Worm (Caenorhabditis elegans) whole organism, L3 larva: ENCODE results near the gene acr-12.

Source experiments
- R02D3.7 ChIP-seq: fragments of 150-350 bp; optimal IDR thresholded peaks from 2 replicates; lab custom pipeline; 2014; ENCODE audit warnings: missing biosample characterization, missing genetic modification characterization
- ZK546.5 ChIP-seq: sonication (generic microtip); optimal IDR thresholded peaks from 2 replicates; lab custom pipeline; 2017; ENCODE audit warnings: missing biosample characterization, missing genetic modification characterization
- aly-2 ChIP-seq: fragments of 150-350 bp; optimal IDR thresholded peaks from 2 replicates; lab custom pipeline; 2014; ENCODE audit warnings: missing biosample characterization, missing genetic modification characterization
- ama-1 ChIP-seq: fragments of 150-350 bp; optimal IDR thresholded peaks from 2 replicates; lab custom pipeline; 2018
- ceh-28 ChIP-seq: fragments of 150-350 bp; optimal IDR thresholded peaks from 2 replicates; lab custom pipeline; 2014; ENCODE audit warnings: missing biosample characterization, missing genetic modification reagents, missing genetic modification characterization
- ceh-82 ChIP-seq: fragments of 150-350 bp; optimal IDR thresholded peaks from 2 replicates; lab custom pipeline; 2014; ENCODE audit warnings: missing biosample characterization, missing genetic modification characterization
- ceh-9 ChIP-seq: sonication (generic microtip); optimal IDR thresholded peaks from 2 replicates; lab custom pipeline; 2018; ENCODE audit warnings: missing biosample characterization, missing genetic modification characterization
- daf-12 ChIP-seq: fragments of 150-350 bp; optimal IDR thresholded peaks from 2 replicates; lab custom pipeline; 2014; ENCODE audit warnings: missing biosample characterization, missing genetic modification reagents, missing genetic modification characterization
- egl-27 ChIP-seq: sonication (generic microtip); optimal IDR thresholded peaks from 4 replicates; lab custom pipeline; 2017; ENCODE audit warnings: missing biosample characterization, missing genetic modification reagents, missing genetic modification characterization
- egl-5 ChIP-seq: fragments of 150-350 bp; optimal IDR thresholded peaks from 2 replicates; lab custom pipeline; 2017; ENCODE audit warnings: missing biosample characterization, missing genetic modification reagents, missing genetic modification characterization, inconsistent platforms
- elt-1 ChIP-seq: fragments of 150-350 bp; optimal IDR thresholded peaks from 2 replicates; lab custom pipeline; 2014; ENCODE audit warnings: missing biosample characterization, missing genetic modification characterization
- elt-2 ChIP-seq: sonication (generic microtip); optimal IDR thresholded peaks from 2 replicates; lab custom pipeline; 2016; ENCODE audit warnings: missing genetic modification reagents, mild to moderate bottlenecking, missing genetic modification characterization, missing compliant biosample characterization
- eor-1 ChIP-seq, 2 experiments: fragments of 150-350 bp; optimal IDR thresholded peaks; 2 replicates each; lab custom pipeline; 2014 to 2018; ENCODE audit warnings: missing biosample characterization in 2 of 2, missing genetic modification characterization in 2 of 2
- fkh-10 ChIP-seq: sonication (generic microtip); optimal IDR thresholded peaks from 2 replicates; lab custom pipeline; 2017; ENCODE audit warnings: missing biosample characterization, missing genetic modification reagents, missing genetic modification characterization
- fkh-2 ChIP-seq: fragments of 150-350 bp; optimal IDR thresholded peaks from 2 replicates; lab custom pipeline; 2014; ENCODE audit warnings: missing biosample characterization, missing genetic modification reagents, missing genetic modification characterization
- fos-1 ChIP-seq: fragments of 150-350 bp; optimal IDR thresholded peaks from 2 replicates; lab custom pipeline; 2014; ENCODE audit warnings: missing biosample characterization, missing genetic modification characterization
- hmg-11 ChIP-seq: sonication (generic microtip); optimal IDR thresholded peaks from 2 replicates; lab custom pipeline; 2016; ENCODE audit warnings: missing genetic modification characterization, missing compliant biosample characterization
- jun-1 ChIP-seq: fragments of 150-350 bp; optimal IDR thresholded peaks from 2 replicates; lab custom pipeline; 2014; ENCODE audit warnings: missing biosample characterization, missing genetic modification reagents, missing genetic modification characterization
- lin-15B ChIP-seq: fragments of 150-350 bp; optimal IDR thresholded peaks from 2 replicates; lab custom pipeline; 2014; ENCODE audit warnings: missing biosample characterization, missing genetic modification characterization
- lin-39 ChIP-seq: fragments of 150-350 bp; optimal IDR thresholded peaks from 2 replicates; lab custom pipeline; 2018; ENCODE audit warnings: missing biosample characterization, missing genetic modification reagents, missing genetic modification characterization
- lsy-12 ChIP-seq: sonication (generic microtip); optimal IDR thresholded peaks from 2 replicates; lab custom pipeline; 2016; ENCODE audit warnings: mild to moderate bottlenecking, missing genetic modification characterization, missing compliant biosample characterization
- mdl-1 ChIP-seq: fragments of 150-350 bp; optimal IDR thresholded peaks from 2 replicates; lab custom pipeline; 2014; ENCODE audit warnings: missing biosample characterization, missing genetic modification characterization
- mml-1 ChIP-seq: fragments of 150-350 bp; sonication (generic microtip); optimal IDR thresholded peaks from 3 replicates; lab custom pipeline; 2014; ENCODE audit warnings: missing biosample characterization, missing genetic modification characterization
- nfya-1 ChIP-seq: sonication (generic microtip); optimal IDR thresholded peaks from 2 replicates; lab custom pipeline; 2017; ENCODE audit warnings: missing genetic modification characterization, mild to moderate bottlenecking, missing compliant biosample characterization, antibody characterized with exemption, moderate library complexity; ENCODE audit not compliant: insufficient read depth
- nhr-11 ChIP-seq: fragments of 150-350 bp; optimal IDR thresholded peaks from 2 replicates; lab custom pipeline; 2014; ENCODE audit warnings: missing biosample characterization, missing genetic modification characterization
- nhr-12 ChIP-seq: fragments of 150-350 bp; optimal IDR thresholded peaks from 2 replicates; lab custom pipeline; 2014; ENCODE audit warnings: missing biosample characterization, missing genetic modification characterization
- nhr-23 ChIP-seq: fragments of 150-350 bp; optimal IDR thresholded peaks from 2 replicates; lab custom pipeline; 2014; ENCODE audit warnings: missing biosample characterization, missing genetic modification reagents, missing genetic modification characterization
- nhr-237 ChIP-seq: fragments of 150-350 bp; optimal IDR thresholded peaks from 2 replicates; lab custom pipeline; 2014; ENCODE audit warnings: missing biosample characterization, missing genetic modification characterization
- nhr-25 ChIP-seq: sonication (generic microtip); optimal IDR thresholded peaks from 2 replicates; lab custom pipeline; 2017; ENCODE audit warnings: missing biosample characterization, missing genetic modification characterization
- nhr-28 ChIP-seq: fragments of 150-350 bp; optimal IDR thresholded peaks from 2 replicates; lab custom pipeline; 2014; ENCODE audit warnings: missing biosample characterization, missing genetic modification characterization
- nhr-43 ChIP-seq: sonication (generic microtip); optimal IDR thresholded peaks from 2 replicates; lab custom pipeline; 2016; ENCODE audit warnings: mild to moderate bottlenecking, missing genetic modification characterization, missing compliant biosample characterization; ENCODE audit not compliant: poor library complexity, severe bottlenecking
- nhr-76 ChIP-seq: fragments of 150-350 bp; sonication (generic microtip); optimal IDR thresholded peaks from 5 replicates; lab custom pipeline; 2014; ENCODE audit warnings: missing biosample characterization, missing genetic modification characterization
- nhr-77 ChIP-seq: fragments of 150-350 bp; optimal IDR thresholded peaks from 2 replicates; lab custom pipeline; 2014; ENCODE audit warnings: missing biosample characterization, missing genetic modification characterization
- pha-4 ChIP-seq: fragments of 150-350 bp; optimal IDR thresholded peaks from 2 replicates; lab custom pipeline; 2014; ENCODE audit warnings: missing biosample characterization, missing genetic modification reagents, missing genetic modification characterization
- pqm-1 ChIP-seq: fragments of 150-350 bp; optimal IDR thresholded peaks from 2 replicates; lab custom pipeline; 2017; ENCODE audit warnings: missing biosample characterization, missing genetic modification characterization, inconsistent platforms
- sea-2 ChIP-seq: fragments of 150-350 bp; sonication (generic microtip); optimal IDR thresholded peaks from 4 replicates; lab custom pipeline; 2014; ENCODE audit warnings: missing biosample characterization, missing genetic modification reagents, missing genetic modification characterization
- snpc-4 ChIP-seq: fragments of 150-350 bp; optimal IDR thresholded peaks from 2 replicates; lab custom pipeline; 2014; ENCODE audit warnings: missing biosample characterization, missing genetic modification characterization
- tbx-2 ChIP-seq: sonication (generic microtip); optimal IDR thresholded peaks from 2 replicates; lab custom pipeline; 2016; ENCODE audit warnings: mild to moderate bottlenecking, missing genetic modification characterization, missing compliant biosample characterization
- unc-39 ChIP-seq: sonication (generic microtip); optimal IDR thresholded peaks from 4 replicates; lab custom pipeline; 2017; ENCODE audit warnings: missing biosample characterization, missing genetic modification characterization
- zag-1 ChIP-seq: fragments of 150-350 bp; optimal IDR thresholded peaks from 2 replicates; lab custom pipeline; 2014; ENCODE audit warnings: missing biosample characterization, missing genetic modification characterization
- ztf-11 ChIP-seq: fragments of 150-350 bp; optimal IDR thresholded peaks from 2 replicates; lab custom pipeline; 2014; ENCODE audit warnings: missing biosample characterization, missing genetic modification characterization
- ztf-4 ChIP-seq: fragments of 150-350 bp; optimal IDR thresholded peaks from 2 replicates; lab custom pipeline; 2014; ENCODE audit warnings: missing biosample characterization, missing genetic modification characterization

The acr-12 gene

DNA sequence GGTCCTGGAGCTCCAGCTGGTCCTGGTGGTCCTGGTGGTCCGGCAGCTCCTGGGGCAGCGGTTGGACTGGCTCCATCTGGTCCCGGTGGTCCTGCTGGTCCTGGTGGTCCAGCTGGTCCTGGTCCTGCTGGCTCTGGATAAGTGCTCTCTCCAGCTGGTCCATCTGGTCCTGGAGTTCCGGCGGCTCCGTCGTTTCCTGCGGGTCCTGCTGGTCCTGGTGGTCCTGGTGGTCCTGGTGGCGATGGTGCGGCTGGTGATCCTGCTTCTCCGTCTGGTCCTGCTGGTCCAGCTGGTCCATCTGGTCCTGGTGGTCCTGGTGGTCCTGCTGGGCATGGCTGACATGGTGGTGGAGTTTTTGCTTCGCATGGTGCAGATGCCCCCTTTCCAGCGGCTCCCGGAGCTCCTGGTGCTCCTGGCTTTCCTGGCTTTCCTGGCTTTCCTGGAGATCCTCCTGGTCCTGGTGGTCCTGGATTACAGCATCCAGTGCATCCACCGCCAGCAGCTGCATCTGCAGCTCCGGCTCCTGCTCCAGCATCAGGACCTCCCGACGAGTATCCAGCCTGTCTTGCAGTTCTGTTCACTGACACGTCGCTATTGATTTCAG lies 22.3 kb upstream of the acr-12 start:
- TF ChIP-seq mml-1 (tag; lab: Kevin White, UChicago) (no peak), eor-1 (tag; optimal IDR thresholded peaks at IDR 0.05; lab: Kevin White, UChicago) (no peak), lsy-12 (tag; lab: Kevin White, UChicago) (no peak), lin-15B (tag; lab: Kevin White, UChicago) (no peak)
- TF ChIP-seq, all 47 proteins: peak for 0

DNA sequence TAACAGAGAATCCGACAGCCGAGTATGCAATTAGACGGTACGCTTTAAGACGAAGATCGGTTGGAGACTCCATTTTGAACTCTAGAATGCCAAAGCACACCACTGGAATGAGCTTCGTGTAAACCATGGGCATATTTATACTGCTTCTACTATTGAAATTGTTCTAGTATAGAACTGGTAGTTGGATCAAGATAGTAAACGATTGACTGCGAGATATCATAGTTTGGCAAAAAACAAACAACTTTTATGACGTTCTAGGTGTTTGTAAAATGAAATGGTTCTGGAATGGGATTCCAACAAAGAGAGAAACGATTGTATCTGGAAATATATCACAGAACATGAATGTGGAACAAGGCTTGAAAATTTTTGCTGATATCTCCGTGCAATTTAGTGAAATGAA lies 21.7 kb upstream of the acr-12 start, which contains the start of gene col-185:
Gene col-185 (minus strand): TSS at position 101 of the 400 bp plus-strand sequence.
- no peak for TF ChIP-seq sea-2 (GFP tag; lab: Kevin White, UChicago)
- no peak for TF ChIP-seq fkh-2 (tag; lab: Kevin White, UChicago)
- no peak for TF ChIP-seq ztf-4
- no peak for TF ChIP-seq snpc-4 (tag; lab: Kevin White, UChicago)
- TF ChIP-seq fos-1 (tag; lab: Kevin White, UChicago), result no peak
- no peak for TF ChIP-seq jun-1 (tag; lab: Kevin White, UChicago)
- TF ChIP-seq aly-2, result no peak
- no peak for TF ChIP-seq mml-1 (tag; lab: Kevin White, UChicago)
- TF ChIP-seq nhr-12 (tag; lab: Kevin White, UChicago), result no peak
- no peak for TF ChIP-seq ceh-9 (tag; lab: Kevin White, UChicago)
- no peak for TF ChIP-seq fkh-10 (GFP tag; lab: Kevin White, UChicago)
- no peak for TF ChIP-seq lsy-12 (tag; lab: Kevin White, UChicago)
- TF ChIP-seq ceh-82 (tag; lab: Kevin White, UChicago), result no peak
- TF ChIP-seq elt-2 (tag; lab: Kevin White, UChicago), result no peak

DNA sequence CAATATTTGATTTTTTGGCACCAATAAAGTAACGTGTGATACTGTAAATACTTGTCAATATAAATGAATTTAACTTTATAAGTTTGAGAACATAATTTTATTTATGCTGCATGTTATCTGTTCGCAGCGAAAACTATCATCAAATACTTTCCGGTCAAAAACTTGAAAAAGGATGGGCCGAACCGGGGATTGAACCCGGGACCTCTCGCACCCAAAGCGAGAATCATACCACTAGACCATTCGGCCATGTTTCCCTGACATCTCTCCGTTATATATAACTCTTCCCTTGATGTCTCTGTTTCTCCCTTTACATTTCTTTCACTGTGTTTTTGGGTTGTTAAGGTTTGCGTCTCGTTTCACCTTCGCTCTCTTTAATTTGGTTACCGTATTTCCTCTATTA lies 20.9 kb upstream of the acr-12 start:
- peak; percentile 29 for TF ChIP-seq elt-2 (tag; lab: Kevin White, UChicago)
- peak; percentile 20 for TF ChIP-seq nfya-1
- no peak for TF ChIP-seq daf-12 (tag; lab: Kevin White, UChicago)
- TF ChIP-seq nhr-12 (tag; lab: Kevin White, UChicago), result no peak
- no peak for TF ChIP-seq nhr-11 (tag; lab: Kevin White, UChicago)
- TF ChIP-seq aly-2, result no peak
- no peak for TF ChIP-seq R02D3.7 (tag; lab: Kevin White, UChicago)
- peak; percentile 26 for TF ChIP-seq snpc-4 (tag; lab: Kevin White, UChicago)
- TF ChIP-seq ceh-82 (tag; lab: Kevin White, UChicago), result peak; percentile 27
- peak; percentile 81 for TF ChIP-seq hmg-11 (tag; lab: Kevin White, UChicago)
- TF ChIP-seq ztf-11, result no peak
- peak; percentile 32 for TF ChIP-seq nhr-25 (tag; lab: Kevin White, UChicago)
- TF ChIP-seq tbx-2 (tag; lab: Kevin White, UChicago), result peak; percentile 44
- TF ChIP-seq zag-1 (tag; lab: Kevin White, UChicago), result no peak
- TF ChIP-seq lsy-12 (tag; lab: Kevin White, UChicago), result peak; percentile 40
- TF ChIP-seq unc-39 (tag; lab: Kevin White, UChicago), result no peak
- peak; percentile 13 for TF ChIP-seq pha-4 (tag; lab: Kevin White, UChicago)
- TF ChIP-seq egl-27, result peak; percentile 5
- no peak for TF ChIP-seq mdl-1 (tag; lab: Kevin White, UChicago)
- TF ChIP-seq lin-39 (tag; lab: Kevin White, UChicago), result peak; percentile 22
- TF ChIP-seq ztf-4, result no peak
- TF ChIP-seq pqm-1, result peak; percentile 17
- TF ChIP-seq nhr-28 (tag; lab: Kevin White, UChicago), result no peak
- TF ChIP-seq jun-1 (tag; lab: Kevin White, UChicago), result peak; percentile 23
- TF ChIP-seq nhr-43 (tag; lab: Kevin White, UChicago), result peak; percentile 77

DNA sequence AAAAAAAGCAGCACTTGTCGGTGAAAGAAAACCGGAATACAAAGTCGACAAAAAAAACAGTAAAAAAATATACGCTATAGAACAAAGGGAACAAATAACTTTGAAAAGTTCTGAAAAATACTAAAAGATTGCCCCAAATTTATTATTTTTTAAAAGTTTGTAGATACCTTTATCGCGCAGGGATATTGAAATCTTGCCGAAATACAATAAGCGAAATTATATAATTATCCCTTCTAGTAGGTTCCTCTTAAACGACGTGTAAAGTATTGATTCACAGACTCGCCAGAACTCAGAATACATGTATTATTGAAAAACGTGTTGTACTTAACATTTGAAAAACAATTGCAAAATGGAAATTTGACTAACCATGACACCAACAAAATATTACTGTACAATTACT lies 18.3 kb upstream of the acr-12 start:
- TF ChIP-seq mdl-1 (tag; lab: Kevin White, UChicago) (peak; percentile 12), nhr-11 (tag; lab: Kevin White, UChicago) (peak; percentile 60), ZK546.5 (no peak), ceh-9 (tag; lab: Kevin White, UChicago) (no peak), fkh-10 (GFP tag; lab: Kevin White, UChicago) (peak; percentile 65), lsy-12 (tag; lab: Kevin White, UChicago) (peak; percentile 62), hmg-11 (tag; lab: Kevin White, UChicago) (peak; percentile 78), sea-2 (GFP tag; lab: Kevin White, UChicago) (no peak), nhr-23 (tag; lab: Kevin White, UChicago) (peak; percentile 96), pqm-1 (peak; percentile 73), elt-1 (tag; lab: Kevin White, UChicago) (peak; percentile 47), ama-1 (no peak), jun-1 (tag; lab: Kevin White, UChicago) (peak; percentile 97), nhr-28 (tag; lab: Kevin White, UChicago) (no peak), ceh-82 (tag; lab: Kevin White, UChicago) (peak; percentile 94), ceh-28 (tag; lab: Kevin White, UChicago) (peak; percentile 98), nhr-76 (tag; lab: Kevin White, UChicago) (peak; percentile 41), lin-39 (tag; lab: Kevin White, UChicago) (peak; percentile 69), zag-1 (tag; lab: Kevin White, UChicago) (no peak), R02D3.7 (tag; lab: Kevin White, UChicago) (peak; percentile 82), nhr-25 (tag; lab: Kevin White, UChicago) (peak; percentile 75), tbx-2 (tag; lab: Kevin White, UChicago) (peak; percentile 95), egl-5 (peak; percentile 42), egl-27 (peak; percentile 77), nhr-237 (tag; lab: Kevin White, UChicago) (no peak), nhr-77 (peak; percentile 94), nhr-12 (tag; lab: Kevin White, UChicago) (peak; percentile 11), lin-15B (tag; lab: Kevin White, UChicago) (peak; percentile 12), elt-2 (tag; lab: Kevin White, UChicago) (peak; percentile 50)
